Fruit fly (Drosophila melanogaster) whole organism, embryonic: ENCODE results near the gene mRpL14.

ENCODE experiments used
- BtbVII ChIP-seq: fragments of 200-800 bp; sonication (Bioruptor generic); optimal IDR thresholded peaks from 3 replicates; lab custom pipeline; 2017; ENCODE audit warnings: missing biosample characterization, mild to moderate bottlenecking, missing genetic modification characterization
- CG10431 ChIP-seq: fragments of 200-800 bp; sonication (Bioruptor generic); optimal IDR thresholded peaks from 3 replicates; lab custom pipeline; 2018; ENCODE audit warnings: missing biosample characterization, mild to moderate bottlenecking, missing genetic modification characterization
- CG10462 ChIP-seq: fragments of 200-800 bp; sonication (Bioruptor generic); optimal IDR thresholded peaks from 2 replicates; lab custom pipeline; 2016; ENCODE audit warnings: missing biosample characterization, missing genetic modification characterization
- CG11696 ChIP-seq: fragments of 200-800 bp; sonication (Bioruptor generic); IDR thresholded peaks from 2 replicates; pipeline ENCODE4 v1.3.6; 2022; ENCODE audit warnings: missing biosample characterization, missing genetic modification characterization
- CG11723 ChIP-seq: fragments of 200-800 bp; sonication (Bioruptor generic); optimal IDR thresholded peaks from 2 replicates; lab custom pipeline; 2017; ENCODE audit warnings: missing biosample characterization, mild to moderate bottlenecking, missing genetic modification characterization
- CG12236 ChIP-seq: fragments of 200-800 bp; sonication (Bioruptor generic); optimal IDR thresholded peaks from 2 replicates; lab custom pipeline; 2016; ENCODE audit warnings: missing biosample characterization, missing genetic modification characterization
- CG12769 ChIP-seq: fragments of 200-800 bp; sonication (Bioruptor generic); optimal IDR thresholded peaks from 2 replicates; lab custom pipeline; 2019; ENCODE audit warnings: missing biosample characterization, mild to moderate bottlenecking, missing genetic modification characterization, moderate library complexity
- CG13287 ChIP-seq: fragments of 200-800 bp; sonication (Bioruptor generic); IDR thresholded peaks from 2 replicates; pipeline ENCODE4 v1.3.6; 2022; ENCODE audit warnings: missing biosample characterization, missing genetic modification characterization; ENCODE audit not compliant: partially characterized antibody
- CG14965 ChIP-seq: fragments of 200-800 bp; sonication (Bioruptor generic); optimal IDR thresholded peaks from 2 replicates; lab custom pipeline; 2016; ENCODE audit warnings: missing biosample characterization, missing genetic modification characterization, borderline replicate concordance
- CG1832 ChIP-seq: fragments of 200-800 bp; sonication (Bioruptor generic); optimal IDR thresholded peaks from 2 replicates; lab custom pipeline; 2017; ENCODE audit warnings: missing biosample characterization, mild to moderate bottlenecking, missing genetic modification characterization, inconsistent platforms
- CG2889 ChIP-seq: fragments of 200-800 bp; sonication (Bioruptor generic); IDR thresholded peaks from 3 replicates; pipeline ENCODE4 v1.3.6; 2022; ENCODE audit warnings: missing biosample characterization, missing genetic modification characterization
- CG34224 ChIP-seq: fragments of 200-800 bp; sonication (Bioruptor generic); IDR thresholded peaks from 3 replicates; pipeline ENCODE4 v1.3.6; 2022; ENCODE audit warnings: missing biosample characterization, missing genetic modification characterization; ENCODE audit not compliant: partially characterized antibody
- CG4360 ChIP-seq: fragments of 200-800 bp; sonication (Bioruptor generic); IDR thresholded peaks from 2 replicates; pipeline ENCODE4 v1.3.6; 2022; ENCODE audit warnings: missing biosample characterization, missing genetic modification characterization
- CG4424 ChIP-seq: fragments of 200-800 bp; sonication (Bioruptor generic); optimal IDR thresholded peaks from 3 replicates; lab custom pipeline; 2016; ENCODE audit warnings: missing biosample characterization, missing genetic modification characterization
- CG6854 ChIP-seq: fragments of 200-800 bp; sonication (Bioruptor generic); optimal IDR thresholded peaks from 3 replicates; lab custom pipeline; 2017; ENCODE audit warnings: missing biosample characterization, mild to moderate bottlenecking, missing genetic modification characterization
- CG7839 ChIP-seq: fragments of 200-800 bp; sonication (Bioruptor generic); optimal IDR thresholded peaks from 3 replicates; lab custom pipeline; 2018; ENCODE audit warnings: missing biosample characterization, mild to moderate bottlenecking, missing genetic modification characterization, moderate library complexity
- CG8944 ChIP-seq: fragments of 200-800 bp; sonication (Bioruptor generic); optimal IDR thresholded peaks from 3 replicates; lab custom pipeline; 2016; ENCODE audit warnings: missing biosample characterization, missing genetic modification characterization
- D ChIP-seq, 2 experiments: fragments of 200-800 bp in 1 of 2; fragments of >200 bp in 1 of 2; sonication (Bioruptor generic) in 1 of 2; optimal IDR thresholded peaks; 2 replicates in 1 of 2; 3 replicates in 1 of 2; lab custom pipeline; 2017; ENCODE audit warnings: mild to moderate bottlenecking in 1 of 2, missing biosample characterization in 1 of 2, missing genetic modification characterization in 1 of 2, missing genetic modification reagents in 1 of 2
- Dbx ChIP-seq: fragments of 200-800 bp; sonication (Bioruptor generic); IDR thresholded peaks from 3 replicates; pipeline ENCODE4 v1.3.6; 2022; ENCODE audit warnings: missing biosample characterization, missing genetic modification characterization
- Dip2 ChIP-seq: fragments of 200-800 bp; sonication (Bioruptor generic); IDR thresholded peaks from 2 replicates; pipeline ENCODE4 v1.3.6; 2022; ENCODE audit warnings: missing biosample characterization, missing genetic modification characterization
- Doc3 ChIP-seq: fragments of 200-800 bp; sonication (Bioruptor generic); IDR thresholded peaks from 3 replicates; pipeline ENCODE4 v1.3.6; 2022; ENCODE audit warnings: missing biosample characterization, missing genetic modification characterization; ENCODE audit not compliant: partially characterized antibody
- Drgx ChIP-seq: fragments of 200-800 bp; sonication (Bioruptor generic); IDR thresholded peaks from 2 replicates; pipeline ENCODE4 v1.3.6; 2022; ENCODE audit warnings: missing biosample characterization, missing genetic modification characterization
- H15 ChIP-seq: fragments of 200-800 bp; sonication (Bioruptor generic); IDR thresholded peaks from 3 replicates; pipeline ENCODE4 v1.3.6; 2022; ENCODE audit warnings: missing biosample characterization, missing genetic modification characterization
- Nf-YB ChIP-seq: fragments of 200-800 bp; sonication (Bioruptor generic); optimal IDR thresholded peaks from 3 replicates; lab custom pipeline; 2019; ENCODE audit warnings: missing biosample characterization, mild to moderate bottlenecking, missing genetic modification characterization, moderate library complexity
- Oaz ChIP-seq: fragments of 200-800 bp; sonication (Bioruptor generic); IDR thresholded peaks from 2 replicates; pipeline ENCODE4 v1.3.6; 2022; ENCODE audit warnings: missing biosample characterization, missing genetic modification characterization
- Ravus ChIP-seq: fragments of 200-800 bp; sonication (Bioruptor generic); IDR thresholded peaks from 2 replicates; pipeline ENCODE4 v1.3.6; 2022; ENCODE audit warnings: missing biosample characterization, missing genetic modification characterization
- Trl ChIP-seq, 3 experiments: fragments of >200 bp in 2 of 3; fragments of 200-800 bp in 1 of 3; sonication (Bioruptor generic) in 1 of 3; optimal IDR thresholded peaks; 2 replicates in 1 of 3; 3 replicates in 2 of 3; lab custom pipeline; 2016 to 2017; ENCODE audit warnings: missing biosample characterization in 1 of 3, missing genetic modification characterization in 1 of 3
- abd-A ChIP-seq: fragments of 200-800 bp; sonication (Bioruptor generic); optimal IDR thresholded peaks from 3 replicates; lab custom pipeline; 2019; ENCODE audit warnings: missing biosample characterization, mild to moderate bottlenecking, missing genetic modification characterization, moderate library complexity
- bsh ChIP-seq, 2 experiments: fragments of 200-800 bp; sonication (Bioruptor generic); optimal IDR thresholded peaks; 2 replicates each; lab custom pipeline; 2017 to 2018; ENCODE audit warnings: mild to moderate bottlenecking in 2 of 2, missing biosample characterization in 2 of 2, missing genetic modification characterization in 2 of 2, moderate library complexity in 1 of 2
- chif ChIP-seq, 2 experiments: fragments of 200-800 bp; sonication (Bioruptor generic); optimal IDR thresholded peaks; 3 replicates each; lab custom pipeline; 2016; ENCODE audit warnings: missing biosample characterization in 2 of 2, missing genetic modification characterization in 2 of 2
- chinmo ChIP-seq: fragments of 200-800 bp; sonication (Bioruptor generic); IDR thresholded peaks from 4 replicates; pipeline ENCODE4 v1.3.6; 2022; ENCODE audit warnings: missing biosample characterization, missing genetic modification characterization; ENCODE audit not compliant: partially characterized antibody
- crol ChIP-seq: fragments of 200-800 bp; sonication (Bioruptor generic); IDR thresholded peaks from 2 replicates; pipeline ENCODE4 v1.3.6; 2022; ENCODE audit warnings: missing biosample characterization, missing genetic modification characterization
- eyg ChIP-seq: fragments of 200-800 bp; sonication (Bioruptor generic); optimal IDR thresholded peaks from 3 replicates; lab custom pipeline; 2016; ENCODE audit warnings: missing biosample characterization, missing genetic modification characterization
- lmd ChIP-seq: fragments of 200-800 bp; sonication (Bioruptor generic); IDR thresholded peaks from 2 replicates; pipeline ENCODE4 v1.3.6; 2022; ENCODE audit warnings: missing biosample characterization, missing genetic modification characterization
- nerfin-2 ChIP-seq: fragments of 200-800 bp; sonication (Bioruptor generic); IDR thresholded peaks from 2 replicates; pipeline ENCODE4 v1.3.6; 2022; ENCODE audit warnings: missing biosample characterization, missing genetic modification characterization; ENCODE audit not compliant: partially characterized antibody
- prd ChIP-seq, 3 experiments: fragments of >200 bp in 2 of 3; fragments of 200-800 bp in 1 of 3; sonication (Bioruptor generic) in 1 of 3; optimal IDR thresholded peaks in 2 of 3; IDR thresholded peaks in 1 of 3; 2 replicates in 2 of 3; 3 replicates in 1 of 3; pipeline versions ENCODE4 v1.3.6 to Lab custom; 2017 to 2022; ENCODE audit warnings: missing biosample characterization in 1 of 3, missing genetic modification characterization in 1 of 3
- pros ChIP-seq: fragments of 200-800 bp; sonication (Bioruptor generic); optimal IDR thresholded peaks from 3 replicates; lab custom pipeline; 2019; ENCODE audit warnings: missing biosample characterization, mild to moderate bottlenecking, missing genetic modification characterization, moderate library complexity
- psq ChIP-seq: fragments of 200-800 bp; sonication (Bioruptor generic); optimal IDR thresholded peaks from 2 replicates; lab custom pipeline; 2017; ENCODE audit warnings: missing biosample characterization, missing genetic modification characterization
- sens ChIP-seq: fragments of 200-800 bp; sonication (Bioruptor generic); peaks from one replicate; lab custom pipeline; 2016; ENCODE audit warnings: missing biosample characterization, missing genetic modification characterization
- sob ChIP-seq: fragments of 200-800 bp; sonication (Bioruptor generic); IDR thresholded peaks from 2 replicates; pipeline ENCODE4 v1.3.6; 2022; ENCODE audit warnings: missing biosample characterization, missing genetic modification characterization
- sr ChIP-seq: fragments of 200-800 bp; sonication (Bioruptor generic); IDR thresholded peaks from 3 replicates; pipeline ENCODE4 v1.3.6; 2022; ENCODE audit warnings: missing biosample characterization, missing genetic modification characterization
- tin ChIP-seq: fragments of 200-800 bp; sonication (Bioruptor generic); optimal IDR thresholded peaks from 3 replicates; lab custom pipeline; 2016; ENCODE audit warnings: missing biosample characterization, missing genetic modification characterization
- vnd ChIP-seq: fragments of 200-800 bp; sonication (Bioruptor generic); IDR thresholded peaks from 3 replicates; pipeline ENCODE4 v1.3.6; 2022; ENCODE audit warnings: missing biosample characterization, missing genetic modification characterization; ENCODE audit not compliant: partially characterized antibody
- yki ChIP-seq: fragments of >200 bp; optimal IDR thresholded peaks from 3 replicates; lab custom pipeline; 2018
- zen ChIP-seq: fragments of 200-800 bp; sonication (Bioruptor generic); optimal IDR thresholded peaks from 3 replicates; lab custom pipeline; 2018; ENCODE audit warnings: missing biosample characterization, mild to moderate bottlenecking, missing genetic modification characterization, moderate library complexity
- zfh2 ChIP-seq: fragments of 200-800 bp; sonication (Bioruptor generic); optimal IDR thresholded peaks from 2 replicates; lab custom pipeline; 2016; ENCODE audit warnings: missing biosample characterization, missing genetic modification characterization

The mRpL14 gene

DNA sequence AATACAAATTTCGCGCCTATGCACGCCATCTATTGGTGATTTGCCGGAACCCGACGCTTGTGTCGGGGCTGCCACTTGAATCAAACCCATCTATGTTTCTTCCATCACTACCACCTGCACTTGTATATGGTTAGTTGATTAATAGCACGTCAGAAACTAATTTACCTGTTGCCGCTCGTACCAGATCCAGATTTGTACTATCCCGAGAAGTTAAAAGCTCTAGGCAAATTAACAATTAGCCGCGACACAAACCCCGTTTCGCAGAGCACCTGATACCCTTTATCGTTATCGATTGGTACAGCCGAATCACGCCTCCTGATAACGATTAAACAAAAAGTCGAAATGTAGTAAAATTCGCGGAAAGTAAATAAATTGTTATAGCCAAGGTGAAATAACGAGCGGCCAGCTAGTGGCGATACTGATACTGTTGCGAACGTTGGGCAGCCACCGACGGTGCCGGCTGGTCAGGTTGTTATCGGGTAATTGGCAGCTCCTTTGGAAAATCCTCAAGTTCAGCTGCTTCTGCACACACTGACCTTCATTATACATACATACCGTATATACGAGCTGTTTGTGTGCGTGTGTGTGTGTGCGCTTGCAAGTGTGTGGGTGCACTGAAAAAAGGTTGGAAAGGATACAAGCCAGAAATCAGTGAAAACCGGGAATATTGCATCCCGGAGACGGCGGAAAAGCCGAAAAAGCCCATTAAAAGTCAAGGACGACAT is 4.3 kb downstream of the mRpL14 start (continued):
- peak; percentile 45 for TF ChIP-seq D (optimal IDR thresholded peaks at IDR 0.05; lab: Kevin White, UChicago)
- TF ChIP-seq D (GFP tag; optimal IDR thresholded peaks at IDR 0.05; lab: Kevin White, UChicago), result no peak
- TF ChIP-seq CG12769, result peak; percentile 85
- TF ChIP-seq zfh2 (GFP tag; lab: Kevin White, UChicago), result no peak
- peak; percentile 68; the same call in 2 of the 3 replicates for TF ChIP-seq CG34224
- TF ChIP-seq vnd, result peak; percentile 49; the same call in 2 of the 3 replicates
- TF ChIP-seq Nf-YB (GFP tag; lab: Kevin White, UChicago), result no peak
- TF ChIP-seq CG13287 (GFP tag; lab: Robert Waterston, UW), result peak; percentile 74
- TF ChIP-seq, all 482 proteins: peak for 112

DNA sequence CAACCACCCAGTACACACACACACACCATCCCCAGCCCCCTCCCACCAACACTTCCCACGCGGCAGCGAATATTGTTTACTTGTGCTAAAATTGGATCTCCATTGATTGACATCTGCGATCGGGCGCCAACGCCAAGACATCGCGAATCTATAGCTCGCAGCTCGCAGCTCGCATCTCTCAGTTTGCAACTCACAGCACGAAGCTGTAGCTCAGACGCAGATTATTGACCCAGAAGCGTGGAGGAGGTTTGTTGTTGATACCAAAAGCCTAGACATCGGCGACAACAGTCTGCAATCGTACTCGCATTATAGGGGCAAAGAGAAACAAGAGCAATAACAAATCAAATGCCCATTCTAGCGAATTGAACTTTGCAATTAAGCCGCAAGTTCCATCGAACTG is 7.3 kb downstream of the mRpL14 start:
- TF ChIP-seq CG12236 (GFP tag; lab: Kevin White, UChicago) (no peak), sr (0 out of 3 replicates have a peak, but pooled peaks have one; percentile 8), CG4360 (GFP tag; lab: Robert Waterston, UW) (no peak)

DNA sequence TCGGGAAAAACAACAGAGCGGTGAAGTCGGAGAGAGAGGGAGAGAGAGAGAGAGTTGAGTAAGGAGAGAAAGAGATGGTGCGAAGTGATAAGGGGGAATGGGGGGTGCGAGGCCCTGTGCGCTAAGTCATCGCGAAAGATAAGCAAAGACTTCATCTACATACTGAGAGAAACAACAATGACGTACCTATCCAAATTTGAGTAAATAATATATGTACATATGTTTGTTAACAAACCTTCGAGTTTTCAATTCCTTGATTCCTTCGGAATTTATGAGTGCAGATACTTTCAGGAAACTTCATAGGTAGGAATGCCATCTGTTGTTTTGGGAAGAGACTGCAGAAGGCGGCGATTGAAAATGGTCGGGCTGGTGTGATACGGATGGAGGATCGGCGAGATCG is 8.0 kb downstream of the mRpL14 start:
- no peak for TF ChIP-seq H15 (GFP tag; lab: Robert Waterston, UW)
- no peak for TF ChIP-seq CG8944 (GFP tag; lab: Kevin White, UChicago)
- TF ChIP-seq pros (GFP tag; lab: Kevin White, UChicago), result no peak
- no peak for TF ChIP-seq lmd
- TF ChIP-seq CG10431 (GFP tag; lab: Kevin White, UChicago), result no peak
- TF ChIP-seq zen (tag; lab: Kevin White, UChicago), result no peak
- no peak for TF ChIP-seq CG4424 (GFP tag; lab: Kevin White, UChicago)
- TF ChIP-seq Ravus (GFP tag; lab: Robert Waterston, UW), result no peak
- no peak for TF ChIP-seq CG2889 (GFP tag; lab: Robert Waterston, UW)
- no peak for TF ChIP-seq psq (GFP tag; lab: Kevin White, UChicago)
- no peak for TF ChIP-seq nerfin-2 (GFP tag; lab: Robert Waterston, UW)
- TF ChIP-seq Drgx (GFP tag; lab: Robert Waterston, UW), result 0 out of 2 replicates have a peak, but pooled peaks have one; percentile 25
- TF ChIP-seq chinmo (GFP tag; lab: Robert Waterston, UW), result no peak
- no peak for TF ChIP-seq Doc3 (GFP tag; lab: Robert Waterston, UW)
- no peak for TF ChIP-seq CG14965
- no peak for TF ChIP-seq BtbVII
- TF ChIP-seq CG7839, result no peak
- no peak for TF ChIP-seq chif (GFP tag; optimal IDR thresholded peaks at IDR 0.05; lab: Kevin White, UChicago)
- no peak for TF ChIP-seq prd (optimal IDR thresholded peaks at IDR 0.05; lab: Kevin White, UChicago)
- no peak for TF ChIP-seq prd (GFP tag; IDR thresholded peaks at IDR 0.05; lab: Robert Waterston, UW)
- TF ChIP-seq Dip2 (GFP tag; lab: Robert Waterston, UW), result no peak
- no peak for TF ChIP-seq abd-A (tag; lab: Kevin White, UChicago)
- peak; percentile 74 for TF ChIP-seq crol (GFP tag; lab: Robert Waterston, UW)
- no peak for TF ChIP-seq sob (GFP tag; lab: Robert Waterston, UW)
- no peak for TF ChIP-seq Oaz (GFP tag; lab: Robert Waterston, UW)
- TF ChIP-seq CG1832 (GFP tag; lab: Kevin White, UChicago), result peak; percentile 60
- no peak for TF ChIP-seq CG11723 (GFP tag; lab: Kevin White, UChicago)
- no peak for TF ChIP-seq eyg (GFP tag; lab: Kevin White, UChicago)
- no peak for TF ChIP-seq tin
- TF ChIP-seq CG10462 (GFP tag; lab: Kevin White, UChicago), result no peak
- TF ChIP-seq yki (lab: Kevin White, UChicago), result no peak
- TF ChIP-seq CG11696 (GFP tag; lab: Robert Waterston, UW), result no peak
- peak; percentile 77 for TF ChIP-seq sens
- peak in 1 of 2 experiments; percentile 25 for TF ChIP-seq bsh (GFP tag; optimal IDR thresholded peaks at IDR 0.05; lab: Kevin White, UChicago)
- peak in 1 of 2 experiments; percentile 39 for TF ChIP-seq Trl (optimal IDR thresholded peaks at IDR 0.05; lab: Kevin White, UChicago)
- TF ChIP-seq Trl (GFP tag; optimal IDR thresholded peaks at IDR 0.05; lab: Kevin White, UChicago), result no peak
- no peak for TF ChIP-seq CG6854 (GFP tag; lab: Kevin White, UChicago)
- no peak for TF ChIP-seq Dbx (GFP tag; lab: Robert Waterston, UW)
